Worm (Caenorhabditis elegans): ENCODE measurements around the gene glr-2.
A peak's percentile ranks its signal among the peaks of the same experiment; 100 is the strongest.

Gene glr-2

ce11 chrIII:7180613-7181012 is 35.9 kb upstream of the glr-2 start, which contains the start of gene ndab-2 (continued):
- TF ChIP-seq egl-44 (GFP tag; IDR thresholded peaks at IDR 0.05) = peak; percentile 41; the same call in 1 of the 2 replicates
- TF ChIP-seq hlh-12 (tag; optimal IDR thresholded peaks at IDR 0.05) = no peak
- TF ChIP-seq F57C9.4 (tag; optimal IDR thresholded peaks at IDR 0.05) = no peak
- peak; percentile 57 for TF ChIP-seq snpc-3.4 (tag; optimal IDR thresholded peaks at IDR 0.05)
- TF ChIP-seq Y79H2A.3 (GFP tag; conservative IDR thresholded peaks at IDR 0.05) = no peak
- no peak for TF ChIP-seq atf-7 (tag; optimal IDR thresholded peaks at IDR 0.05)
- TF ChIP-seq nhr-90 (tag; optimal IDR thresholded peaks at IDR 0.05) = no peak
- no peak for TF ChIP-seq Y95B8A.8 (GFP tag; IDR thresholded peaks at IDR 0.05)
- no peak for TF ChIP-seq F55B11.4 (tag; optimal IDR thresholded peaks at IDR 0.05; ENCODE audit: borderline replicate concordance, insufficient read depth)
- no peak for TF ChIP-seq lir-1 (GFP tag; conservative IDR thresholded peaks at IDR 0.05)

ce11 chrIII:7179538-7180301 is 35.0 kb upstream of the glr-2 start, which contains the start of the genes rps-14 and rpl-36:
Gene rps-14 (minus strand): TSS chrIII:7179588.
Gene rpl-36 (plus strand): TSS chrIII:7180251.
- TF ChIP-seq egl-44 (GFP tag; IDR thresholded peaks at IDR 0.05) = no peak
- TF ChIP-seq madf-6 (GFP tag; IDR thresholded peaks at IDR 0.05) = peak; percentile 70
- no peak for TF ChIP-seq atf-7 (tag; optimal IDR thresholded peaks at IDR 0.05)
- TF ChIP-seq nhr-27 (tag; optimal IDR thresholded peaks at IDR 0.05) = no peak
- TF ChIP-seq ceh-27 (GFP tag; optimal IDR thresholded peaks at IDR 0.05) = peak; percentile 61
- TF ChIP-seq pha-4 (tag; optimal IDR thresholded peaks at IDR 0.05) = peak; percentile 89
- peak; percentile 69 for TF ChIP-seq pbrm-1 (GFP tag; IDR thresholded peaks at IDR 0.05)
- no peak for TF ChIP-seq xnd-1 (tag; optimal IDR thresholded peaks at IDR 0.05)
- peak; percentile 88 for TF ChIP-seq madf-3 (GFP tag; IDR thresholded peaks at IDR 0.05)
- no peak for TF ChIP-seq nhr-90 (tag; optimal IDR thresholded peaks at IDR 0.05)
- TF ChIP-seq ztf-18 (tag; optimal IDR thresholded peaks at IDR 0.05) = peak; percentile 1
- peak; percentile 41; the same call in 1 of the 2 replicates for TF ChIP-seq dox-1 (GFP tag; IDR thresholded peaks at IDR 0.05)
- peak; percentile 13 for TF ChIP-seq lsl-1 (GFP tag; optimal IDR thresholded peaks at IDR 0.05)
- no peak for TF ChIP-seq T07F8.4 (tag; optimal IDR thresholded peaks at IDR 0.05)
- TF ChIP-seq Y53G8AR.9 (GFP tag; conservative IDR thresholded peaks at IDR 0.05) = 0 out of 2 replicates have a peak, but pooled peaks have one; percentile 28
- TF ChIP-seq F10E7.11 (tag; optimal IDR thresholded peaks at IDR 0.05) = no peak
- TF ChIP-seq snpc-1.3 (tag; optimal IDR thresholded peaks at IDR 0.05; ENCODE audit: insufficient read depth) = peak; percentile 71
- no peak for TF ChIP-seq ccch-3 (GFP tag; optimal IDR thresholded peaks at IDR 0.05)
- no peak for TF ChIP-seq sea-2 (GFP tag; IDR thresholded peaks at IDR 0.05)
- TF ChIP-seq lin-54 (GFP tag; optimal IDR thresholded peaks at IDR 0.05) = peak; percentile 81
- peak; percentile 23; the same call in 1 of the 2 replicates for TF ChIP-seq Y67H2A.10 (GFP tag; conservative IDR thresholded peaks at IDR 0.05)
- TF ChIP-seq F49E8.2 (tag; optimal IDR thresholded peaks at IDR 0.05; ENCODE audit: insufficient read depth) = peak; percentile 26
- peak; percentile 61 for TF ChIP-seq ceh-100 (GFP tag; IDR thresholded peaks at IDR 0.05)
- no peak for TF ChIP-seq ztf-25 (GFP tag; IDR thresholded peaks at IDR 0.05)
- TF ChIP-seq F23B12.7 (tag; optimal IDR thresholded peaks at IDR 0.05; ENCODE audit: insufficient read depth) = peak; percentile 96
- peak; percentile 72 for TF ChIP-seq attf-3 (GFP tag; conservative IDR thresholded peaks at IDR 0.05)
- peak in 1 of 2 experiments; percentile 45 for TF ChIP-seq let-607 (tag; optimal IDR thresholded peaks at IDR 0.05)
- no peak for TF ChIP-seq hsf-1 (GFP tag; IDR thresholded peaks at IDR 0.05)
- peak; percentile 40 for TF ChIP-seq snpc-1.1 (tag; optimal IDR thresholded peaks at IDR 0.05; ENCODE audit: insufficient read depth)
- TF ChIP-seq nfya-1 (tag; optimal IDR thresholded peaks at IDR 0.05; ENCODE audit: borderline replicate concordance, insufficient read depth) = no peak
- TF ChIP-seq D2030.7 (GFP tag; IDR thresholded peaks at IDR 0.05) = peak; percentile 71
- peak; percentile 60 for TF ChIP-seq efl-1 (GFP tag; optimal IDR thresholded peaks at IDR 0.05)
- peak; percentile 82 for TF ChIP-seq lin-40 (tag; optimal IDR thresholded peaks at IDR 0.05)
- no peak for TF ChIP-seq Y79H2A.3 (GFP tag; conservative IDR thresholded peaks at IDR 0.05)
- no peak for TF ChIP-seq F39B2.1 (GFP tag; IDR thresholded peaks at IDR 0.05)
- peak; percentile 2 for TF ChIP-seq madf-10 (tag; optimal IDR thresholded peaks at IDR 0.05)
- peak; percentile 34; the same call in 1 of the 2 replicates for TF ChIP-seq rcor-1 (GFP tag; IDR thresholded peaks at IDR 0.05)
